Fruit fly (Drosophila melanogaster) Kc167 (cell line): ENCODE measurements around the gene Ids.

Source experiments
- Myc ChIP-seq: fragments of >200 bp; optimal IDR thresholded peaks from 2 replicates; lab custom pipeline; 2017; ENCODE audit warnings: missing external identifiers
- Sin3A ChIP-seq: fragments of >200 bp; optimal IDR thresholded peaks from 2 replicates; lab custom pipeline; 2018; ENCODE audit warnings: missing external identifiers
- h ChIP-seq: fragments of >200 bp; optimal IDR thresholded peaks from 3 replicates; lab custom pipeline; 2018; ENCODE audit warnings: missing external identifiers
- insv ChIP-seq: fragments of >200 bp; optimal IDR thresholded peaks from 3 replicates; lab custom pipeline; 2018; ENCODE audit warnings: missing external identifiers
- psq ChIP-seq: fragments of >200 bp; optimal IDR thresholded peaks from 2 replicates; lab custom pipeline; 2017; ENCODE audit warnings: missing external identifiers
- ttk ChIP-seq: sonication (Bioruptor generic); optimal IDR thresholded peaks from 2 replicates; lab custom pipeline; 2017; ENCODE audit warnings: missing external identifiers

Ids gene

dm6 chr3L:3387619-3388018 is 9.6 kb downstream of the Ids start:
- TF ChIP-seq Sin3A (lab: Kevin White, UChicago) = no peak

DNA sequence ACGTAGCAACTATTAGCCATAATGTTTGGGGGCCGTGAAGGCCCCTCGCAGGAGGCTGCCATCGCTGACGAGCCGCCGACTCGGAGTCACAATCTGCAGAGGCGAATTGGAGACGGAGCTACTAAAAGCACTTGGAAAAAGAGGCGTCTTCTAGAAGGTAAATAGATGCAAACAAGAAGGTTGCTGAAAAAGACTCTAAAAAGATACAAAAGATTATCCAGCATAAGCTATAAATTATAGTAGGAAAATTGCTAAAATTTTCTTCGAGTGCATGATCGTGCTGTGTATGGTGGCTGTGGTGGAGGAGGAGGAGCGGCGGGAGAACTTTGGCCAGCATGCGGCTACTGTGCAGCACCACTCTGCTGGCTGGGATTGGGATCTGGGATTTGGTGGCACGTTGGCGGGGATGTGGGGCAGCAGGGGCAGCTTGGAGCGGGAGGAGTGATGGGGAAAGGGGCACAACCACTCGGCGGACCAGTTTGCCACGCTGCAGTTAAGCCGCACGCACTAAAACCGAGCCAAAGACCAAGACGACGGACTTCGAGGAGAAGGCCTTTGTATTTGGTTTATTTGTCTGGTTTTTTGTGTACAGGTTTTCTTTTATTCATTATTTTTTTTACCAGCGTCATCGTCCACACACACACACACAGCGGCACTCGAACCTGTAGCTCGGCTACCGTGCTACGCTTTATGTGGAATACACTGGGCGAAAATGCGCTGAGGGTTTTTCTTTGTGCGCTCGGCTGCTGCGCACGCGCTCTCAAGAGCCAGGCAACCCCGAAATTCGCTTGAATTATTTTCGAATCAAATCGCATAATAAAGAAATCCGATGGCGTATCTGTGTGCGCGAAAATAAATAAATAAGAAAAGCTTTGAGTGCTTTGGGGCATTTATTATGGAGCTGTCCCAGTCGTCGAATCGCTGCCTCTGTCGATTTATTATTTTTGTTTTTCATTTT is 10.9 kb downstream of the Ids start:
- TF ChIP-seq h (lab: Kevin White, UChicago) (no peak), ttk (lab: Kevin White, UChicago) (no peak), Sin3A (lab: Kevin White, UChicago) (no peak), psq (lab: Kevin White, UChicago) (no peak), Myc (no peak), insv (lab: Kevin White, UChicago) (no peak)

DNA sequence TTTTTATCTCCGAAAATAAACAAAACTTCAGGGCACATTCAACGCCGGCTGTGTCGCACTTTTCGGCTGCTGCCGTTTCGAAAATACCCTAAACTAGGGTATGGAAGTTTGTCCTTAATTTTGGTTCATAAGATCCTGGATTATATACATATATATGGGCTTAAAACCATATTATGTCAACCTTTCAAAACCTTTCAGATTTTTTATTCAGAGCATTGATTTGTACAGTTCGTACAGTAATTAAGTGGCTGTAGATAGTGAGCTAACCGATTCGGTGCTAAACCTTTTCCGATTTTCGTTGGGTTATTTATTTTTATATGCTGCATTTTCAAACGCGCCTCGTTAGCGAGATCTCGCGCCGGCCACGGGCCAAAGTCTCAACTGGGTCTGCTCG is 11.6 kb downstream of the Ids start:
- TF ChIP-seq h (lab: Kevin White, UChicago) (peak; percentile 46), Sin3A (lab: Kevin White, UChicago) (no peak)

DNA sequence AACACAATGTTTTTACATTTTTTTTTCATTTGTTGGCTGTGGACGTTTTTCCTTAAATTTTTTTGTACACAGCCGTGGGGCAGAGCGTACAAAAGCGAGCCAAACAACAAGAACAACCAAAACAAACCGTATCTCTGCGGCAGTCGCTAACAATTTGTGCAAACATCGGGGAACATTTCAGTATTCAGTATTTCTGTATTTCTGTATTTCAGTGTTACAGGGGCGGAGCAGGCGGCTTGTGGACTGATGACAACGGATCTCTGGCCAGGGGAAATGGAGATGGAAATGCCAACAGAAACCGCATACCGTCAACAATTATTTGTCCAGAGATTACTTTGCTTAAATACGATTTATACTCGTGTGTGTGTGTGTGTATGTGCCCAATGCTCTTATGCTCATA is 12.5 kb downstream of the Ids start:
- no peak for TF ChIP-seq psq (lab: Kevin White, UChicago)
- TF ChIP-seq Myc = no peak
- no peak for TF ChIP-seq ttk (lab: Kevin White, UChicago)

DNA sequence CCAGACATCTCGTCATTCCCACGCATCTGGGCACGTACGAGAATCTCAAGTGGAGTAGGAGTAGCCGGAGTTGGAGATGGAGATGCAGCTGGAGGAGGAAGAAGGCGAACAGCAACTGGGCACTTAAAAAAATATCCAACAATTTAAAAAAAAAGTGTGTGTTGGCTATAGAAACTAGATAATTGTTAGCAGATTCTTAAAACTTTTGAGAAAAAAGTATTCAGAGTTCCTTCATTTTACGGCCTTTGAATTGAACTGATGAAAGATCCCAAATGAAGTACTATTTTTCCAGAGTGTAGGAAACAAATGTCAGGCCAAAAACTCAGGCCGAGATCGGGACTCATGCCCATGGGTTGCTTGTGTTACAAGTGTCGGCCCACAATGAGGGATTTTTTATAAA is 13.8 kb downstream of the Ids start:
- TF ChIP-seq ttk (lab: Kevin White, UChicago) (no peak), insv (lab: Kevin White, UChicago) (no peak), h (lab: Kevin White, UChicago) (no peak), Myc (no peak), psq (lab: Kevin White, UChicago) (no peak), Sin3A (lab: Kevin White, UChicago) (no peak)

dm6 chr3L:3393951-3394834 is 16.1 kb downstream of the Ids start:
- TF ChIP-seq ttk (lab: Kevin White, UChicago) (no peak), psq (lab: Kevin White, UChicago) (no peak), h (lab: Kevin White, UChicago) (no peak), insv (lab: Kevin White, UChicago) (no peak), Sin3A (lab: Kevin White, UChicago) (no peak)

DNA sequence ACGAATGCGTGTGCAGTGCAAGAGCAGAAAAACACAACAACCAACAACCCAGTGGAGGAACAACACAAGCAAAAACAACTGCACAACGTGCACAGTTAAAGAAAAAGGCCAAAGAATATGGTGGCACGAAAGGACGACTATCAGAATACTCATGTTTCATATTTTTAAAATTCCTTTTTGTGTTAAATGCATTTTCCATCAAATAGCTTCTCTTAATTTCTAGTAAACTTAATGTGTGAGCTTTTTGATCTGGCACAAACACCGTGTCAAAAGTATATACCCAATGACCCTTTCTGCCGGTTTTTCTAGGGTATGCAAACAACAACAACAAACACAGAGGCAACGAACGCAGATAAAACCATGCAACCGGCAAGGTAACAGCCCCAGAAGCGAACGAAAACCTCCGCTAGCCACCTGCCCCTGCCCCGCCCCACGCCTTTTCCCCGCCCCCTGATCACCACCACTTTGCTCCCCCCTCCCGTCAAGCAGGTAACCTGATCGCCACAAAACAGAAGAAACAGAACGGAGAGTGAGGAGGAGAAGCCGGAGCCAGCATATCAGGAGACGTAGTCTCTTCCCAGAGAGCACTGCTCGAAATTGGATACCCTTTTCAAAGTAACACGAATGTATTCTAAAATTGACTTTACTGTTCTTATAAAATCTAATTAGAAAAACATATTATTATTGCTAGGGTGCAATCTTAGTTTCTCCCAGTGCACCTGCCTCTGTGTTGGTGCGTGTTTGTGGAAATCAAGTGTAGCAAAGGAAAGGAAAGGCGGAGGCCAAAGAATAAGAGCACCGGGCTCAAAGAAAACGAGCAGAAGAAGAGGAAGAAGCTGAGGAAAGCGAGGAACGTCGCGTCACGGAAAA is 17.0 kb downstream of the Ids start:
- TF ChIP-seq psq (lab: Kevin White, UChicago) (no peak), Sin3A (lab: Kevin White, UChicago) (no peak), Myc (no peak), ttk (lab: Kevin White, UChicago) (no peak), insv (lab: Kevin White, UChicago) (no peak), h (lab: Kevin White, UChicago) (no peak)

dm6 chr3L:3396056-3396455 is 18.0 kb downstream of the Ids start:
- TF ChIP-seq Sin3A (lab: Kevin White, UChicago) (no peak), Myc (no peak), psq (lab: Kevin White, UChicago) (no peak), h (lab: Kevin White, UChicago) (no peak), insv (lab: Kevin White, UChicago) (no peak), ttk (lab: Kevin White, UChicago) (no peak)

DNA sequence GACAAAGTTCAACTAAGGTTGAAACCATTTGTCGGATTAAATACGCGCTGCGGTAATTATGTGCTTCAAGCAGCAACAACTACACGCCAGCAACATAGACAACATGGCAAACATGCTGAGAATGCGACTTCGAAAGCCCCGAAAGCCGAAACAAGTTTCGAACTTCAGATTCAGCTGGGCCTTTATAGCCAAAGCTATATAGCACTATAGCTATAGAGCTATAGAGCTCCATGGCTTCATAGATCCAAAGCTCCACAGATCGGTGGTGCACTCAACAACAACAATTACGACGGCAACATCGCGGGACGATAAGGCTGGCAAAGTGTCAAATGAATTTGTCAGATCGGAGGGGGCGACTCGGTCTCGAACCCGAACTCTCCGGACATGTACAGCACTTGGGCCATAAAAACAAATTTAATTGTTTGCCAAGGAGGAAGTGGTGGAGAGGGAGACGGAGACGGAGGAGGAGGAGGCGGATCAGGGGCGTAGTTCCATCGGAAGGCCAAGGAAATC is 19.3 kb downstream of the Ids start:
- no peak for TF ChIP-seq Myc
- no peak for TF ChIP-seq psq (lab: Kevin White, UChicago)
- TF ChIP-seq ttk (lab: Kevin White, UChicago) = no peak
- TF ChIP-seq Sin3A (lab: Kevin White, UChicago) = no peak
- TF ChIP-seq insv (lab: Kevin White, UChicago) = no peak
- TF ChIP-seq h (lab: Kevin White, UChicago) = no peak

dm6 chr3L:3397849-3398248 is 19.8 kb downstream of the Ids start:
- TF ChIP-seq psq (lab: Kevin White, UChicago) (no peak), insv (lab: Kevin White, UChicago) (no peak), Myc (no peak), ttk (lab: Kevin White, UChicago) (no peak), Sin3A (lab: Kevin White, UChicago) (no peak), h (lab: Kevin White, UChicago) (no peak)

DNA sequence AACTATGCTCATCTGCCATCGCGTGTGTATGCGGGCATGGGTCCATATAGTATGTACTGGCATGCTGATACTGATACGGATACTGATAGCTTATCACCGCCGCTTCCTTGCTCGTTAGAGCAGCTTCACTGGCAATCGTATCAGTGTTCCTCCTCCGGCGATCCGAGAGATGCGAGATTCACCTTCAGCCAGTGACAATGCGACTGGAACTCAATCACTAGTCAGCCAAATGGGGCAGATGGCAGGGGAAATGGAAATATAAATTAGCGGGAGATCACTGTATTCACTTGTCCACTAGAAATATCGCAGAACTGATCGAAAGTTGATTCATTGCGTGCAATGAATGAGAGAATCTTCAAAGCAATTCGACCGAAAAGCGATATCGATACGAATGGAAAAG is 20.4 kb downstream of the Ids start:
- TF ChIP-seq Myc (no peak), psq (lab: Kevin White, UChicago) (no peak), Sin3A (lab: Kevin White, UChicago) (no peak), insv (lab: Kevin White, UChicago) (no peak), h (lab: Kevin White, UChicago) (no peak), ttk (lab: Kevin White, UChicago) (no peak)
